Worm (Caenorhabditis elegans) whole organism, L4 larva: Measurements from ENCODE around the gene Y70G10A.4.

ENCODE experiments used
- F26F4.8 ChIP-seq: fragments of 200-800 bp; sonication (Bioruptor generic); conservative IDR thresholded peaks from 2 replicates; pipeline ENCODE4 v1.3.6; 2022; ENCODE audit warnings: missing genetic modification characterization, missing compliant biosample characterization
- F49E8.2 ChIP-seq: sonication (generic microtip); optimal IDR thresholded peaks from 2 replicates; lab custom pipeline; 2016; ENCODE audit warnings: missing compliant biosample characterization, mild to moderate bottlenecking, missing genetic modification characterization, borderline replicate concordance
- T26A8.4 ChIP-seq: fragments of 200-800 bp; sonication (Bioruptor generic); IDR thresholded peaks from 2 replicates; pipeline ENCODE4 v1.3.6; 2022; ENCODE audit warnings: missing genetic modification characterization, missing compliant biosample characterization
- Y105C5A.15 ChIP-seq: fragments of 200-800 bp; sonication (Bioruptor generic); IDR thresholded peaks from 2 replicates; pipeline ENCODE4 v1.3.6; 2022; ENCODE audit warnings: missing genetic modification characterization, missing compliant biosample characterization
- Y48G9A.11 ChIP-seq: fragments of 200-800 bp; sonication (Bioruptor generic); IDR thresholded peaks from 2 replicates; pipeline ENCODE4 v1.3.6; 2022; ENCODE audit warnings: missing genetic modification reagents, missing genetic modification characterization, missing compliant biosample characterization
- Y5F2A.4 ChIP-seq: fragments of 200-800 bp; sonication (Bioruptor generic); optimal IDR thresholded peaks from 2 replicates; lab custom pipeline; 2018; ENCODE audit warnings: mild to moderate bottlenecking, missing genetic modification characterization, missing compliant biosample characterization
- Y75B8A.6 ChIP-seq: fragments of 200-800 bp; sonication (Bioruptor generic); IDR thresholded peaks from 2 replicates; pipeline ENCODE4 v1.3.6; 2022; ENCODE audit warnings: missing genetic modification reagents, missing genetic modification characterization, missing compliant biosample characterization
- ZK337.2 ChIP-seq: fragments of 200-800 bp; sonication (Bioruptor generic); IDR thresholded peaks from 2 replicates; pipeline ENCODE4 v1.3.6; 2022; ENCODE audit warnings: missing genetic modification reagents, missing genetic modification characterization, missing compliant biosample characterization
- aha-1 ChIP-seq: fragments of 150-350 bp; peaks from one replicate; lab custom pipeline; 2014; ENCODE audit warnings: missing biosample characterization, missing genetic modification characterization
- ceh-20 ChIP-seq: fragments of 200-800 bp; sonication (Bioruptor generic); IDR thresholded peaks from 2 replicates; pipeline ENCODE4 v1.3.6; 2022; ENCODE audit warnings: missing genetic modification reagents, missing genetic modification characterization, missing compliant biosample characterization
- ceh-32 ChIP-seq: sonication (generic microtip); optimal IDR thresholded peaks from 2 replicates; lab custom pipeline; 2016; ENCODE audit warnings: mild to moderate bottlenecking, missing genetic modification characterization, missing compliant biosample characterization; ENCODE audit not compliant: poor library complexity
- daf-16 ChIP-seq, 3 experiments: sonication (generic microtip); optimal IDR thresholded peaks; 2 replicates each; lab custom pipeline; 2016 to 2017; ENCODE audit warnings: missing genetic modification characterization in 3 of 3, missing genetic modification reagents in 3 of 3, mild to moderate bottlenecking in 2 of 3, missing compliant biosample characterization in 2 of 3, missing biosample characterization in 1 of 3, moderate library complexity in 1 of 3
- dmd-6 ChIP-seq: fragments of 200-800 bp; sonication (Bioruptor generic); IDR thresholded peaks from 2 replicates; pipeline ENCODE4 v1.3.6; 2022; ENCODE audit warnings: missing genetic modification reagents, missing genetic modification characterization, missing compliant biosample characterization
- dmd-9 ChIP-seq: fragments of 200-800 bp; sonication (Bioruptor generic); IDR thresholded peaks from 2 replicates; pipeline ENCODE4 v1.3.6; 2022; ENCODE audit warnings: missing genetic modification reagents, missing genetic modification characterization, missing compliant biosample characterization
- dpl-1 ChIP-seq: fragments of 150-350 bp; optimal IDR thresholded peaks from 2 replicates; lab custom pipeline; 2014; ENCODE audit warnings: missing biosample characterization, missing genetic modification reagents, missing genetic modification characterization
- duxl-1 ChIP-seq: sonication (generic microtip); optimal IDR thresholded peaks from 2 replicates; lab custom pipeline; 2016; ENCODE audit warnings: mild to moderate bottlenecking, missing genetic modification characterization, moderate library complexity, missing compliant biosample characterization; ENCODE audit not compliant: poor library complexity
- fkh-10 ChIP-seq: fragments of 150-350 bp; optimal IDR thresholded peaks from 2 replicates; lab custom pipeline; 2014; ENCODE audit warnings: missing biosample characterization, missing genetic modification reagents, missing genetic modification characterization
- fos-1 ChIP-seq: fragments of 150-350 bp; optimal IDR thresholded peaks from 2 replicates; lab custom pipeline; 2014; ENCODE audit warnings: missing biosample characterization, missing genetic modification characterization
- gei-8 ChIP-seq: fragments of 200-800 bp; sonication (Bioruptor generic); optimal IDR thresholded peaks from 2 replicates; lab custom pipeline; 2018; ENCODE audit warnings: mild to moderate bottlenecking, missing genetic modification characterization, missing compliant biosample characterization
- hif-1 ChIP-seq, 2 experiments: sonication (generic microtip); optimal IDR thresholded peaks; 2 replicates each; lab custom pipeline; 2016 to 2017; ENCODE audit warnings: missing compliant biosample characterization in 2 of 2, missing genetic modification characterization in 2 of 2, missing genetic modification reagents in 2 of 2, missing genotype in 2 of 2, mild to moderate bottlenecking in 1 of 2
- hlh-11 ChIP-seq: fragments of 200-800 bp; sonication (Bioruptor generic); optimal IDR thresholded peaks from 2 replicates; lab custom pipeline; 2018; ENCODE audit warnings: mild to moderate bottlenecking, missing genetic modification characterization, missing compliant biosample characterization
- hmg-1.1 ChIP-seq: fragments of 200-800 bp; sonication (Bioruptor generic); IDR thresholded peaks from 2 replicates; pipeline ENCODE4 v1.3.6; 2022; ENCODE audit warnings: missing genetic modification reagents, missing genetic modification characterization, missing compliant biosample characterization
- jun-1 ChIP-seq: fragments of 150-350 bp; optimal IDR thresholded peaks from 2 replicates; lab custom pipeline; 2014; ENCODE audit warnings: missing biosample characterization, missing genetic modification reagents, missing genetic modification characterization
- lin-38 ChIP-seq: fragments of 200-800 bp; sonication (Bioruptor generic); IDR thresholded peaks from 2 replicates; pipeline ENCODE4 v1.3.6; 2022; ENCODE audit warnings: missing genetic modification reagents, missing genetic modification characterization, missing compliant biosample characterization
- lin-39 ChIP-seq: fragments of 150-350 bp; optimal IDR thresholded peaks from 2 replicates; lab custom pipeline; 2014; ENCODE audit warnings: missing biosample characterization, missing genetic modification reagents, missing genetic modification characterization
- lsy-2 ChIP-seq, 2 experiments: fragments of 150-350 bp in 1 of 2; sonication (generic microtip) in 1 of 2; optimal IDR thresholded peaks; 2 replicates each; lab custom pipeline; 2014 to 2017; ENCODE audit warnings: missing biosample characterization in 2 of 2, missing genetic modification characterization in 2 of 2
- madf-9 ChIP-seq: fragments of 200-800 bp; sonication (Bioruptor generic); conservative IDR thresholded peaks from 2 replicates; pipeline ENCODE4 v1.3.6; 2022; ENCODE audit warnings: missing genetic modification reagents, missing genetic modification characterization, missing compliant biosample characterization
- mdl-1 ChIP-seq, 2 experiments: fragments of 150-350 bp in 1 of 2; sonication (generic microtip) in 1 of 2; optimal IDR thresholded peaks; 2 replicates each; lab custom pipeline; 2014 to 2017; ENCODE audit warnings: missing biosample characterization in 2 of 2, missing genetic modification characterization in 2 of 2
- mep-1 ChIP-seq: fragments of 150-350 bp; sonication (generic microtip); optimal IDR thresholded peaks from 3 replicates; lab custom pipeline; 2014; ENCODE audit warnings: missing biosample characterization, missing genetic modification characterization
- mes-2 ChIP-seq: sonication (generic microtip); optimal IDR thresholded peaks from 2 replicates; lab custom pipeline; 2016; ENCODE audit warnings: missing genotype, mild to moderate bottlenecking, missing genetic modification characterization, missing compliant biosample characterization; ENCODE audit not compliant: poor library complexity, severe bottlenecking
- nhr-28 ChIP-seq: fragments of 150-350 bp; optimal IDR thresholded peaks from 2 replicates; lab custom pipeline; 2014; ENCODE audit warnings: missing biosample characterization, missing genetic modification characterization
- nhr-77 ChIP-seq: fragments of 150-350 bp; optimal IDR thresholded peaks from 2 replicates; lab custom pipeline; 2014; ENCODE audit warnings: missing biosample characterization, missing genetic modification characterization
- pha-4 ChIP-seq, 2 experiments: fragments of 150-350 bp in 1 of 2; fragments of 200-800 bp in 1 of 2; sonication (Bioruptor generic) in 1 of 2; IDR thresholded peaks in 1 of 2; optimal IDR thresholded peaks in 1 of 2; 2 replicates each; pipeline versions ENCODE4 v1.3.6 to Lab custom; 2014 to 2022; ENCODE audit warnings: missing genetic modification characterization in 2 of 2, missing genetic modification reagents in 2 of 2, missing biosample characterization in 1 of 2, missing compliant biosample characterization in 1 of 2
- pqm-1 ChIP-seq: sonication (generic microtip); optimal IDR thresholded peaks from 2 replicates; lab custom pipeline; 2017; ENCODE audit warnings: missing biosample characterization, missing genetic modification characterization
- saeg-2 ChIP-seq: fragments of 200-800 bp; sonication (Bioruptor generic); IDR thresholded peaks from 2 replicates; pipeline ENCODE4 v1.3.6; 2022; ENCODE audit warnings: missing genetic modification reagents, missing genetic modification characterization, missing compliant biosample characterization
- set-16 ChIP-seq: fragments of 200-800 bp; sonication (Bioruptor generic); IDR thresholded peaks from 2 replicates; pipeline ENCODE4 v1.3.6; 2022; ENCODE audit warnings: missing genetic modification reagents, missing genetic modification characterization, missing compliant biosample characterization
- snpc-4 ChIP-seq: fragments of 150-350 bp; optimal IDR thresholded peaks from 2 replicates; lab custom pipeline; 2014; ENCODE audit warnings: missing biosample characterization, missing genetic modification characterization
- zag-1 ChIP-seq: fragments of 150-350 bp; optimal IDR thresholded peaks from 2 replicates; lab custom pipeline; 2014; ENCODE audit warnings: missing biosample characterization, missing genetic modification characterization
- ztf-7 ChIP-seq: fragments of 150-350 bp; optimal IDR thresholded peaks from 2 replicates; lab custom pipeline; 2014; ENCODE audit warnings: missing biosample characterization, missing genetic modification characterization

The Y70G10A.4 gene

ce11 chrIII:10248441-10249137 is 26.6 kb downstream of the Y70G10A.4 start, which contains the start of the genes div-1 and cor-1 (continued):
- no peak for TF ChIP-seq ZK337.2 (GFP tag; lab: Robert Waterston, UW)
- no peak for TF ChIP-seq snpc-4 (tag; lab: Kevin White, UChicago)
- TF ChIP-seq hmg-1.1: no peak
- no peak for TF ChIP-seq mep-1 (tag; lab: Kevin White, UChicago)
- peak in 1 of 2 experiments; percentile 1 for TF ChIP-seq hif-1 (tag; optimal IDR thresholded peaks at IDR 0.05; lab: Kevin White, UChicago)
- TF ChIP-seq lin-39 (tag; lab: Kevin White, UChicago): no peak
- peak; percentile 73 for TF ChIP-seq dpl-1
- TF ChIP-seq daf-16 (GFP tag; optimal IDR thresholded peaks at IDR 0.05; lab: Kevin White, UChicago): no peak
- TF ChIP-seq daf-16 (tag; optimal IDR thresholded peaks at IDR 0.05; lab: Kevin White, UChicago): no peak
- no peak for TF ChIP-seq dmd-9
- TF ChIP-seq fos-1 (tag; lab: Kevin White, UChicago): no peak
- TF ChIP-seq T26A8.4 (GFP tag; lab: Robert Waterston, UW): no peak
- no peak for TF ChIP-seq F49E8.2
- no peak for TF ChIP-seq zag-1 (tag; lab: Kevin White, UChicago)
- peak; percentile 73 for TF ChIP-seq mes-2
- peak in 1 of 2 experiments; percentile 53 for TF ChIP-seq lsy-2 (tag; optimal IDR thresholded peaks at IDR 0.05; lab: Kevin White, UChicago)
- TF ChIP-seq hlh-11 (tag; lab: Kevin White, UChicago): peak; percentile 23
- TF ChIP-seq set-16 (GFP tag; lab: Robert Waterston, UW): peak; percentile 75
- no peak for TF ChIP-seq jun-1 (tag; lab: Kevin White, UChicago)
- TF ChIP-seq Y48G9A.11 (GFP tag; lab: Robert Waterston, UW): no peak
- peak; percentile 12 for TF ChIP-seq nhr-28
- TF ChIP-seq saeg-2 (GFP tag; lab: Robert Waterston, UW): no peak
- TF ChIP-seq nhr-77 (tag; lab: Kevin White, UChicago): peak; percentile 17
- TF ChIP-seq F26F4.8 (GFP tag; lab: Robert Waterston, UW): no peak
- no peak for TF ChIP-seq duxl-1 (tag; lab: Kevin White, UChicago)
- TF ChIP-seq ceh-20 (GFP tag; lab: Robert Waterston, UW): no peak
- no peak for TF ChIP-seq gei-8
- no peak for TF ChIP-seq Y75B8A.6 (GFP tag; lab: Robert Waterston, UW)
- TF ChIP-seq lin-38: peak; percentile 93
- no peak for TF ChIP-seq mdl-1 (tag; optimal IDR thresholded peaks at IDR 0.05; lab: Kevin White, UChicago)
- no peak for TF ChIP-seq pha-4 (GFP tag; IDR thresholded peaks at IDR 0.05; lab: Robert Waterston, UW)
- TF ChIP-seq pha-4 (tag; optimal IDR thresholded peaks at IDR 0.05; lab: Kevin White, UChicago): no peak
- TF ChIP-seq ztf-7 (tag; lab: Kevin White, UChicago): no peak
- TF ChIP-seq ceh-32 (tag; lab: Kevin White, UChicago): no peak
- no peak for TF ChIP-seq madf-9 (GFP tag; lab: Robert Waterston, UW)
- TF ChIP-seq pqm-1: no peak
- no peak for TF ChIP-seq dmd-6 (GFP tag; lab: Robert Waterston, UW)
- TF ChIP-seq Y5F2A.4 (GFP tag; lab: Kevin White, UChicago): no peak
- TF ChIP-seq Y105C5A.15 (GFP tag; lab: Robert Waterston, UW): no peak
- TF ChIP-seq, all 104 proteins: peak for 11

ce11 chrIII:10251114-10251513 is 29.2 kb downstream of the Y70G10A.4 start:
- TF ChIP-seq gei-8 (no peak), aha-1 (tag; lab: Kevin White, UChicago) (peak; percentile 95), fkh-10 (no peak)
